Worm (Caenorhabditis elegans): ENCODE results near the gene fmi-1.

The fmi-1 gene

ce11 chrV:12995269-12995668, 23.6 kb upstream of the fmi-1 start, which contains the start of gene far-5:
TSS of gene far-5 (plus strand) at chrV:12995569.
- TF ChIP-seq D2030.7 (GFP tag; IDR thresholded peaks at IDR 0.05): no peak
- no peak for TF ChIP-seq lag-1 (GFP tag; IDR thresholded peaks at IDR 0.05)
- no peak for TF ChIP-seq ceh-40 (GFP tag; IDR thresholded peaks at IDR 0.05)

- TF ChIP-seq lin-54 (GFP tag; optimal IDR thresholded peaks at IDR 0.05) (no peak), bed-2 (GFP tag; IDR thresholded peaks at IDR 0.05) (no peak), ekl-4 (GFP tag; IDR thresholded peaks at IDR 0.05) (no peak), snpc-3.4 (tag; optimal IDR thresholded peaks at IDR 0.05) (no peak), ama-1 (optimal IDR thresholded peaks at IDR 0.05) (no peak), ama-1 (GFP tag; optimal IDR thresholded peaks at IDR 0.05) (no peak), mxl-1 (tag; optimal IDR thresholded peaks at IDR 0.05) (no peak), lsy-27 (tag; optimal IDR thresholded peaks at IDR 0.05; ENCODE audit: borderline replicate concordance, insufficient read depth) (no peak), let-607 (tag; optimal IDR thresholded peaks at IDR 0.05) (no peak), attf-6 (GFP tag; IDR thresholded peaks at IDR 0.05) (no peak), ztf-18 (tag; optimal IDR thresholded peaks at IDR 0.05) (no peak), K12H6.12 (tag; optimal IDR thresholded peaks at IDR 0.05) (no peak), zfh-2 (GFP tag; conservative IDR thresholded peaks at IDR 0.05) (no peak), repo-1 (tag; optimal IDR thresholded peaks at IDR 0.05) (no peak), F39B2.1 (GFP tag; IDR thresholded peaks at IDR 0.05) (no peak), C06A6.2 (GFP tag; conservative IDR thresholded peaks at IDR 0.05) (no peak), Y56A3A.18 (GFP tag; IDR thresholded peaks at IDR 0.05) (no peak)
Measured at ce11 chrV:12997422-12997821, 21.4 kb upstream of the fmi-1 start, which contains the start of gene far-3. TSS of gene far-3 (minus strand) at chrV:12997522.

- TF ChIP-seq ceh-40 (GFP tag; IDR thresholded peaks at IDR 0.05) (no peak), pbrm-1 (GFP tag; IDR thresholded peaks at IDR 0.05) (no peak), rec-8 (tag; optimal IDR thresholded peaks at IDR 0.05) (no peak), unc-62 (GFP tag; optimal IDR thresholded peaks at IDR 0.05) (no peak), F37B4.10 (GFP tag; IDR thresholded peaks at IDR 0.05) (no peak), mcd-1 (GFP tag; IDR thresholded peaks at IDR 0.05) (no peak), ets-4 (GFP tag; optimal IDR thresholded peaks at IDR 0.05) (no peak), attf-3 (GFP tag; conservative IDR thresholded peaks at IDR 0.05) (no peak), B0035.1 (tag; optimal IDR thresholded peaks at IDR 0.05) (no peak), B0261.1 (tag; optimal IDR thresholded peaks at IDR 0.05) (no peak), C17E4.6 (GFP tag; IDR thresholded peaks at IDR 0.05) (no peak), nfya-2 (GFP tag; IDR thresholded peaks at IDR 0.05) (no peak), xnd-1 (tag; optimal IDR thresholded peaks at IDR 0.05) (no peak), ztf-25 (GFP tag; IDR thresholded peaks at IDR 0.05) (no peak), athp-1 (tag; optimal IDR thresholded peaks at IDR 0.05) (no peak)
Measured at ce11 chrV:12999559-12999958, 19.3 kb upstream of the fmi-1 start, which contains the start of gene far-4. TSS of gene far-4 (minus strand) at chrV:12999659.

- peak; percentile 92 for TF ChIP-seq D2030.7 (GFP tag; IDR thresholded peaks at IDR 0.05)
- no peak for TF ChIP-seq zfh-2 (GFP tag; conservative IDR thresholded peaks at IDR 0.05)
- TF ChIP-seq xnd-1 (tag; optimal IDR thresholded peaks at IDR 0.05): peak; percentile 92
- no peak for TF ChIP-seq nhr-27 (tag; optimal IDR thresholded peaks at IDR 0.05)
- no peak for TF ChIP-seq sdz-38 (tag; optimal IDR thresholded peaks at IDR 0.05)
- no peak for TF ChIP-seq rpc-1 (optimal IDR thresholded peaks at IDR 0.05)
- TF ChIP-seq rpc-1 (tag; optimal IDR thresholded peaks at IDR 0.05): peak; percentile 4
- TF ChIP-seq tlf-1 (GFP tag; optimal IDR thresholded peaks at IDR 0.05): peak; percentile 12
- peak; percentile 95 for TF ChIP-seq efl-1 (GFP tag; optimal IDR thresholded peaks at IDR 0.05)
- TF ChIP-seq snpc-3.4 (tag; optimal IDR thresholded peaks at IDR 0.05): peak; percentile 83
- no peak for TF ChIP-seq attf-6 (GFP tag; IDR thresholded peaks at IDR 0.05)
- TF ChIP-seq ztf-3 (GFP tag; optimal IDR thresholded peaks at IDR 0.05): no peak
- peak; percentile 37 for TF ChIP-seq snpc-1.1 (tag; optimal IDR thresholded peaks at IDR 0.05; ENCODE audit: insufficient read depth)
- TF ChIP-seq Y67H2A.10 (GFP tag; conservative IDR thresholded peaks at IDR 0.05): no peak
- TF ChIP-seq madf-6 (GFP tag; IDR thresholded peaks at IDR 0.05): peak; percentile 97
- TF ChIP-seq him-1 (tag; optimal IDR thresholded peaks at IDR 0.05): peak; percentile 63
- peak; percentile 34; the same call in 1 of the 2 replicates for TF ChIP-seq attf-3 (GFP tag; conservative IDR thresholded peaks at IDR 0.05)
- no peak for TF ChIP-seq pha-4 (tag; optimal IDR thresholded peaks at IDR 0.05)
Measured at ce11 chrV:13000068-13000467, 18.8 kb upstream of the fmi-1 start.
